Worm (Caenorhabditis elegans) whole organism, L1 larva: Measurements from ENCODE around the gene F53C3.6.

Experiments
- C04F5.9 ChIP-seq: sonication (generic microtip); optimal IDR thresholded peaks from 2 replicates; lab custom pipeline; 2016; ENCODE audit warnings: missing genetic modification characterization, missing compliant biosample characterization
- F16B12.6 ChIP-seq: fragments of 150-350 bp; optimal IDR thresholded peaks from 2 replicates; lab custom pipeline; 2014; ENCODE audit warnings: missing biosample characterization, missing genetic modification characterization
- blmp-1 ChIP-seq: fragments of 150-350 bp; optimal IDR thresholded peaks from 2 replicates; lab custom pipeline; 2014; ENCODE audit warnings: missing biosample characterization, missing genetic modification characterization
- ceh-8 ChIP-seq: fragments of 200-800 bp; sonication (Bioruptor generic); optimal IDR thresholded peaks from 2 replicates; lab custom pipeline; 2018; ENCODE audit warnings: mild to moderate bottlenecking, missing genetic modification characterization, moderate library complexity, missing compliant biosample characterization
- ceh-82 ChIP-seq, 3 experiments: fragments of 150-350 bp in 1 of 3; sonication (generic microtip) in 2 of 3; optimal IDR thresholded peaks; 2 replicates each; lab custom pipeline; 2014 to 2017; ENCODE audit warnings: missing biosample characterization in 3 of 3, missing genetic modification characterization in 3 of 3
- efl-3 ChIP-seq: fragments of 200-800 bp; sonication (Bioruptor generic); optimal IDR thresholded peaks from 2 replicates; lab custom pipeline; 2018; ENCODE audit warnings: mild to moderate bottlenecking, missing genetic modification characterization, missing compliant biosample characterization
- egl-13 ChIP-seq: sonication (generic microtip); optimal IDR thresholded peaks from 2 replicates; lab custom pipeline; 2016; ENCODE audit warnings: missing genotype, missing genetic modification reagents, missing genetic modification characterization, missing compliant biosample characterization
- fkh-10 ChIP-seq: sonication (generic microtip); optimal IDR thresholded peaks from 2 replicates; lab custom pipeline; 2017; ENCODE audit warnings: missing biosample characterization, missing genetic modification reagents, missing genetic modification characterization
- fkh-8 ChIP-seq: sonication (generic microtip); optimal IDR thresholded peaks from 2 replicates; lab custom pipeline; 2016; ENCODE audit warnings: mild to moderate bottlenecking, missing genetic modification characterization, missing compliant biosample characterization
- fos-1 ChIP-seq: fragments of 150-350 bp; optimal IDR thresholded peaks from 2 replicates; lab custom pipeline; 2014; ENCODE audit warnings: missing biosample characterization, missing genetic modification characterization
- hlh-17 ChIP-seq: fragments of 200-800 bp; sonication (Bioruptor generic); optimal IDR thresholded peaks from 2 replicates; lab custom pipeline; 2018; ENCODE audit warnings: missing genetic modification characterization, mild to moderate bottlenecking, missing compliant biosample characterization, moderate library complexity, borderline replicate concordance
- hlh-4 ChIP-seq: sonication (generic microtip); optimal IDR thresholded peaks from 2 replicates; lab custom pipeline; 2016; ENCODE audit warnings: mild to moderate bottlenecking, missing genetic modification characterization, missing compliant biosample characterization
- hpl-2 ChIP-seq: fragments of 150-350 bp; optimal IDR thresholded peaks from 2 replicates; lab custom pipeline; 2014; ENCODE audit warnings: missing biosample characterization, missing genetic modification reagents, missing genetic modification characterization
- irx-1 ChIP-seq: sonication (generic microtip); optimal IDR thresholded peaks from 2 replicates; lab custom pipeline; 2016; ENCODE audit warnings: missing genetic modification characterization, missing compliant biosample characterization
- isw-1 ChIP-seq: fragments of 200-800 bp; sonication (Bioruptor generic); IDR thresholded peaks from 2 replicates; pipeline ENCODE4 v1.3.6; 2022; ENCODE audit warnings: missing genetic modification characterization, missing compliant biosample characterization
- lin-14 ChIP-seq: fragments of 200-800 bp; sonication (Bioruptor generic); optimal IDR thresholded peaks from 2 replicates; lab custom pipeline; 2018; ENCODE audit warnings: mild to moderate bottlenecking, missing genetic modification characterization, moderate library complexity, missing compliant biosample characterization
- lir-3 ChIP-seq: sonication (generic microtip); optimal IDR thresholded peaks from 2 replicates; lab custom pipeline; 2016; ENCODE audit warnings: mild to moderate bottlenecking, missing genetic modification characterization, moderate library complexity, missing compliant biosample characterization; ENCODE audit not compliant: poor library complexity
- lsy-2 ChIP-seq, 2 experiments: fragments of 150-350 bp; optimal IDR thresholded peaks; 2 replicates each; lab custom pipeline; 2014; ENCODE audit warnings: missing biosample characterization in 2 of 2, missing genetic modification characterization in 2 of 2
- mab-9 ChIP-seq: fragments of 200-800 bp; sonication (Bioruptor generic); IDR thresholded peaks from 2 replicates; pipeline ENCODE4 v1.3.6; 2022; ENCODE audit warnings: missing genetic modification reagents, missing genetic modification characterization, missing compliant biosample characterization
- mdl-1 ChIP-seq, 2 experiments: fragments of 150-350 bp; optimal IDR thresholded peaks; 2 replicates each; lab custom pipeline; 2014 to 2017; ENCODE audit warnings: missing biosample characterization in 2 of 2, missing genetic modification characterization in 2 of 2, inconsistent platforms in 1 of 2
- mef-2 ChIP-seq: fragments of 150-350 bp; optimal IDR thresholded peaks from 2 replicates; lab custom pipeline; 2014; ENCODE audit warnings: missing biosample characterization, missing genetic modification characterization
- mep-1 ChIP-seq: fragments of 150-350 bp; optimal IDR thresholded peaks from 2 replicates; lab custom pipeline; 2014; ENCODE audit warnings: missing biosample characterization, missing genetic modification characterization
- nhr-11 ChIP-seq: fragments of 150-350 bp; optimal IDR thresholded peaks from 2 replicates; lab custom pipeline; 2014; ENCODE audit warnings: missing biosample characterization, missing genetic modification characterization
- nhr-19 ChIP-seq: fragments of 200-800 bp; sonication (Bioruptor generic); conservative IDR thresholded peaks from 2 replicates; pipeline ENCODE4 v1.3.6; 2022; ENCODE audit warnings: missing genetic modification characterization, missing compliant biosample characterization
- nhr-20 ChIP-seq: sonication (generic microtip); optimal IDR thresholded peaks from 2 replicates; lab custom pipeline; 2016; ENCODE audit warnings: mild to moderate bottlenecking, missing genetic modification characterization, missing compliant biosample characterization
- nhr-237 ChIP-seq: fragments of 150-350 bp; optimal IDR thresholded peaks from 2 replicates; lab custom pipeline; 2014; ENCODE audit warnings: missing biosample characterization, missing genetic modification characterization
- nhr-28 ChIP-seq: fragments of 150-350 bp; optimal IDR thresholded peaks from 2 replicates; lab custom pipeline; 2014; ENCODE audit warnings: missing biosample characterization, missing genetic modification characterization
- nhr-47 ChIP-seq: sonication (generic microtip); optimal IDR thresholded peaks from 2 replicates; lab custom pipeline; 2016; ENCODE audit warnings: mild to moderate bottlenecking, missing genetic modification characterization, moderate library complexity, missing compliant biosample characterization
- nhr-77 ChIP-seq: fragments of 150-350 bp; optimal IDR thresholded peaks from 2 replicates; lab custom pipeline; 2014; ENCODE audit warnings: missing biosample characterization, missing genetic modification characterization
- nhr-84 ChIP-seq: sonication (generic microtip); optimal IDR thresholded peaks from 2 replicates; lab custom pipeline; 2017; ENCODE audit warnings: missing biosample characterization, missing genetic modification characterization
- pag-3 ChIP-seq: sonication (generic microtip); optimal IDR thresholded peaks from 2 replicates; lab custom pipeline; 2017; ENCODE audit warnings: missing genetic modification characterization, mild to moderate bottlenecking, missing compliant biosample characterization, antibody characterized with exemption, borderline replicate concordance; ENCODE audit not compliant: insufficient read depth
- pax-3 ChIP-seq: fragments of 200-800 bp; sonication (Bioruptor generic); optimal IDR thresholded peaks from 2 replicates; lab custom pipeline; 2018; ENCODE audit warnings: mild to moderate bottlenecking, missing genetic modification characterization, moderate library complexity, missing compliant biosample characterization
- rnt-1 ChIP-seq: sonication (generic microtip); optimal IDR thresholded peaks from 2 replicates; lab custom pipeline; 2016; ENCODE audit warnings: mild to moderate bottlenecking, missing genetic modification characterization, moderate library complexity, missing compliant biosample characterization
- skn-1 ChIP-seq: fragments of 150-350 bp; optimal IDR thresholded peaks from 2 replicates; lab custom pipeline; 2014; ENCODE audit warnings: missing biosample characterization, missing genetic modification characterization
- sptf-1 ChIP-seq: fragments of 150-350 bp; optimal IDR thresholded peaks from 2 replicates; lab custom pipeline; 2014; ENCODE audit warnings: missing biosample characterization, missing genetic modification characterization
- swsn-7 ChIP-seq: sonication (generic microtip); optimal IDR thresholded peaks from 2 replicates; lab custom pipeline; 2016; ENCODE audit warnings: missing genetic modification characterization, missing compliant biosample characterization
- tbx-2 ChIP-seq: sonication (generic microtip); optimal IDR thresholded peaks from 2 replicates; lab custom pipeline; 2016; ENCODE audit warnings: missing genetic modification characterization, missing compliant biosample characterization
- unc-130 ChIP-seq: fragments of 150-350 bp; optimal IDR thresholded peaks from 2 replicates; lab custom pipeline; 2017; ENCODE audit warnings: missing biosample characterization, missing genetic modification characterization, inconsistent platforms
- unc-98 ChIP-seq: fragments of 200-800 bp; sonication (Bioruptor generic); IDR thresholded peaks from 2 replicates; pipeline ENCODE4 v1.3.6; 2022; ENCODE audit warnings: missing genetic modification characterization, missing compliant biosample characterization
- vab-15 ChIP-seq: sonication (generic microtip); optimal IDR thresholded peaks from 2 replicates; lab custom pipeline; 2017; ENCODE audit warnings: missing genotype, mild to moderate bottlenecking, missing genetic modification characterization, missing compliant biosample characterization
- zag-1 ChIP-seq: fragments of 150-350 bp; optimal IDR thresholded peaks from 2 replicates; lab custom pipeline; 2014; ENCODE audit warnings: missing biosample characterization, missing genetic modification characterization
- ztf-4 ChIP-seq: fragments of 150-350 bp; optimal IDR thresholded peaks from 2 replicates; lab custom pipeline; 2014; ENCODE audit warnings: missing biosample characterization, missing genetic modification characterization

The F53C3.6 gene

ce11 chrII:3877127-3877526, 20.8 kb upstream of the F53C3.6 start, which contains the start of gene nep-3:
nep-3 (minus strand) TSS chrII:3877227.
- TF ChIP-seq lin-14 (GFP tag; lab: Kevin White, UChicago) (no peak), lsy-2 (tag; optimal IDR thresholded peaks at IDR 0.05; lab: Kevin White, UChicago) (no peak), lir-3 (no peak), mab-9 (no peak), isw-1 (no peak), nhr-20 (no peak), C04F5.9 (tag; lab: Kevin White, UChicago) (no peak), vab-15 (tag; lab: Kevin White, UChicago) (no peak), ceh-82 (tag; optimal IDR thresholded peaks at IDR 0.05; lab: Kevin White, UChicago) (no peak), ceh-8 (GFP tag; lab: Kevin White, UChicago) (no peak), nhr-28 (no peak), hlh-4 (tag; lab: Kevin White, UChicago) (no peak), fkh-10 (GFP tag; lab: Kevin White, UChicago) (no peak)

ce11 chrII:3877874-3878273, 20.1 kb upstream of the F53C3.6 start, which contains the start of gene sdz-7:
sdz-7 (minus strand) TSS chrII:3877974.
- TF ChIP-seq nhr-237 (no peak), efl-3 (GFP tag; lab: Kevin White, UChicago) (no peak), irx-1 (tag; lab: Kevin White, UChicago) (no peak), ztf-4 (no peak), nhr-47 (tag; lab: Kevin White, UChicago) (no peak), blmp-1 (no peak), C04F5.9 (tag; lab: Kevin White, UChicago) (no peak), hpl-2 (GFP tag; lab: Kevin White, UChicago) (no peak), nhr-19 (GFP tag; lab: Robert Waterston, UW) (no peak), nhr-11 (tag; lab: Kevin White, UChicago) (no peak), egl-13 (no peak), pax-3 (no peak), skn-1 (tag; lab: Kevin White, UChicago) (no peak), isw-1 (no peak), fkh-10 (GFP tag; lab: Kevin White, UChicago) (no peak), mep-1 (tag; lab: Kevin White, UChicago) (no peak), nhr-77 (tag; lab: Kevin White, UChicago) (no peak)

ce11 chrII:3878330-3878729, 19.6 kb upstream of the F53C3.6 start, which contains the start of gene srh-250:
srh-250 (plus strand) TSS chrII:3878630.
- TF ChIP-seq tbx-2 (tag; lab: Kevin White, UChicago) (no peak), nhr-11 (tag; lab: Kevin White, UChicago) (no peak)

ce11 chrII:3879945-3880344, 18.0 kb upstream of the F53C3.6 start, which contains the start of gene nhr-166:
nhr-166 (plus strand) TSS chrII:3880245.
- no peak for TF ChIP-seq fkh-8 (tag; lab: Kevin White, UChicago)
- TF ChIP-seq fos-1 (tag; lab: Kevin White, UChicago) = no peak
- TF ChIP-seq unc-130 (tag; lab: Kevin White, UChicago) = no peak
- TF ChIP-seq zag-1 (tag; lab: Kevin White, UChicago) = no peak
- no peak for TF ChIP-seq nhr-20
- no peak for TF ChIP-seq mef-2 (tag; lab: Kevin White, UChicago)
- TF ChIP-seq ceh-8 (GFP tag; lab: Kevin White, UChicago) = no peak
- TF ChIP-seq nhr-84 (tag; lab: Kevin White, UChicago) = no peak
- no peak for TF ChIP-seq blmp-1
- TF ChIP-seq mdl-1 (tag; optimal IDR thresholded peaks at IDR 0.05; lab: Kevin White, UChicago) = no peak

ce11 chrII:3891124-3891523, 6.8 kb upstream of the F53C3.6 start, which contains the start of gene F53C3.8:
F53C3.8 (plus strand) TSS chrII:3891424.
- TF ChIP-seq pag-3 (tag; lab: Kevin White, UChicago) (no peak), unc-98 (GFP tag; lab: Robert Waterston, UW) (no peak), skn-1 (tag; lab: Kevin White, UChicago) (no peak), F16B12.6 (tag; lab: Kevin White, UChicago) (no peak), vab-15 (tag; lab: Kevin White, UChicago) (no peak), swsn-7 (tag; lab: Kevin White, UChicago) (no peak), rnt-1 (tag; lab: Kevin White, UChicago) (no peak), sptf-1 (tag; lab: Kevin White, UChicago) (no peak), hlh-17 (GFP tag; lab: Kevin White, UChicago) (no peak)
